Fruit fly (Drosophila melanogaster): Measurements from ENCODE around the gene pira.

Gene pira

dm6 chrX:12719152-12719779 is 44.1 kb downstream of the pira start (continued):
- TF ChIP-seq CkIIα-i1 (GFP tag; IDR thresholded peaks at IDR 0.05) (no peak), Dref (GFP tag; IDR thresholded peaks at IDR 0.05) (no peak), CG10654 (GFP tag; optimal IDR thresholded peaks at IDR 0.05) (peak; percentile 68), Mes4 (GFP tag; optimal IDR thresholded peaks at IDR 0.05) (peak; percentile 53), bigmax (GFP tag; optimal IDR thresholded peaks at IDR 0.05) (no peak), disco-r (GFP tag; optimal IDR thresholded peaks at IDR 0.05) (peak; percentile 28), CG12104 (GFP tag; optimal IDR thresholded peaks at IDR 0.05) (peak; percentile 21), CG8478 (optimal IDR thresholded peaks at IDR 0.05) (no peak), gce (GFP tag; IDR thresholded peaks at IDR 0.05) (0 out of 3 replicates have a peak, but pooled peaks have one; percentile 34), CG7556 (GFP tag; optimal IDR thresholded peaks at IDR 0.05) (peak; percentile 73), CG12071 (GFP tag; optimal IDR thresholded peaks at IDR 0.05) (peak; percentile 50), onecut (GFP tag; IDR thresholded peaks at IDR 0.05) (peak; percentile 79), dmrt11E (tag; optimal IDR thresholded peaks at IDR 0.05) (peak; percentile 56), CG11723 (GFP tag; optimal IDR thresholded peaks at IDR 0.05) (peak; percentile 7), CG10366 (GFP tag; IDR thresholded peaks at IDR 0.05) (peak; percentile 60; the same call in 1 of the 2 replicates), Hey (tag; optimal IDR thresholded peaks at IDR 0.05) (no peak), Med (GFP tag) (peak; percentile 96), psq (GFP tag; optimal IDR thresholded peaks at IDR 0.05) (no peak), bab2 (GFP tag; optimal IDR thresholded peaks at IDR 0.05) (peak; percentile 65), B-H2 (GFP tag; optimal IDR thresholded peaks at IDR 0.05) (no peak), TFAM (GFP tag; optimal IDR thresholded peaks at IDR 0.05) (no peak), ind (GFP tag; optimal IDR thresholded peaks at IDR 0.05) (peak; percentile 80), Mad (GFP tag; optimal IDR thresholded peaks at IDR 0.05) (no peak), CG4617 (GFP tag; optimal IDR thresholded peaks at IDR 0.05; ENCODE audit: borderline replicate concordance) (peak; percentile 47), CG18011 (GFP tag; optimal IDR thresholded peaks at IDR 0.05) (peak; percentile 6), CG1602 (GFP tag; optimal IDR thresholded peaks at IDR 0.05) (peak; percentile 69), CTCF (GFP tag; optimal IDR thresholded peaks at IDR 0.05) (no peak), ci (GFP tag; IDR thresholded peaks at IDR 0.05) (peak; percentile 69), bowl (GFP tag; IDR thresholded peaks at IDR 0.05) (no peak), CG2678 (tag; optimal IDR thresholded peaks at IDR 0.05) (peak; percentile 75), pzg (GFP tag; optimal IDR thresholded peaks at IDR 0.05) (no peak), ato (GFP tag; IDR thresholded peaks at IDR 0.05; ENCODE audit: partially characterized antibody) (no peak), Mrtf (GFP tag; IDR thresholded peaks at IDR 0.05) (no peak), CG5245 (GFP tag; optimal IDR thresholded peaks at IDR 0.05) (peak; percentile 65), CG31441 (GFP tag; IDR thresholded peaks at IDR 0.05) (peak; percentile 68; the same call in 1 of the 2 replicates), CG30431 (GFP tag; optimal IDR thresholded peaks at IDR 0.05) (peak; percentile 65), Usf (GFP tag; optimal IDR thresholded peaks at IDR 0.05) (no peak), so (GFP tag; IDR thresholded peaks at IDR 0.05) (0 out of 3 replicates have a peak, but pooled peaks have one; percentile 41), CG10979 (tag; optimal IDR thresholded peaks at IDR 0.05) (peak; percentile 72), bcd (GFP tag; optimal IDR thresholded peaks at IDR 0.05) (peak; percentile 67), gsb-n (tag; optimal IDR thresholded peaks at IDR 0.05) (peak; percentile 31), gt (GFP tag; IDR thresholded peaks at IDR 0.05) (no peak), ems (GFP tag; optimal IDR thresholded peaks at IDR 0.05) (peak; percentile 44), caup (GFP tag; optimal IDR thresholded peaks at IDR 0.05; ENCODE audit: severe bottlenecking) (peak; percentile 72), pita (GFP tag; optimal IDR thresholded peaks at IDR 0.05) (no peak), Sin3A (optimal IDR thresholded peaks at IDR 0.05) (no peak), CrebB (tag; optimal IDR thresholded peaks at IDR 0.05) (peak; percentile 20), luna (GFP tag; optimal IDR thresholded peaks at IDR 0.05) (no peak), zfh1 (GFP tag; IDR thresholded peaks at IDR 0.05) (peak; percentile 69), CG8388 (GFP tag; optimal IDR thresholded peaks at IDR 0.05) (peak; percentile 55), HLHmδ (GFP tag; optimal IDR thresholded peaks at IDR 0.05) (no peak), Aef1 (GFP tag; IDR thresholded peaks at IDR 0.05) (0 out of 3 replicates have a peak, but pooled peaks have one; percentile 35)

All from whole organism, embryonic.